Fruit fly (Drosophila melanogaster) whole organism, embryonic: Measurements from ENCODE around the gene CG8051.

Experiments
- CG10543 ChIP-seq: fragments of 200-800 bp; sonication (Bioruptor generic); optimal IDR thresholded peaks from 3 replicates; lab custom pipeline; 2017; ENCODE audit warnings: missing biosample characterization, mild to moderate bottlenecking, missing genetic modification characterization, moderate library complexity
- CG12391 ChIP-seq: fragments of 200-800 bp; sonication (Bioruptor generic); optimal IDR thresholded peaks from 3 replicates; lab custom pipeline; 2018; ENCODE audit warnings: missing biosample characterization, mild to moderate bottlenecking, missing genetic modification characterization, moderate library complexity
- CG12744 ChIP-seq: fragments of 200-800 bp; sonication (Bioruptor generic); optimal IDR thresholded peaks from 2 replicates; lab custom pipeline; 2016; ENCODE audit warnings: missing biosample characterization, missing genetic modification characterization
- CG13894 ChIP-seq: fragments of 200-800 bp; sonication (Bioruptor generic); optimal IDR thresholded peaks from 3 replicates; lab custom pipeline; 2018; ENCODE audit warnings: missing biosample characterization, mild to moderate bottlenecking, missing genetic modification characterization, moderate library complexity
- CG14710 ChIP-seq: fragments of 200-800 bp; sonication (Bioruptor generic); optimal IDR thresholded peaks from 3 replicates; lab custom pipeline; 2019; ENCODE audit warnings: missing biosample characterization, mild to moderate bottlenecking, missing genetic modification characterization, moderate library complexity
- CG15073 ChIP-seq: fragments of 200-800 bp; sonication (Bioruptor generic); optimal IDR thresholded peaks from 2 replicates; lab custom pipeline; 2016; ENCODE audit warnings: missing biosample characterization, missing genetic modification characterization
- CG17385 ChIP-seq: fragments of 200-800 bp; sonication (Bioruptor generic); optimal IDR thresholded peaks from 3 replicates; lab custom pipeline; 2018; ENCODE audit warnings: missing biosample characterization, mild to moderate bottlenecking, missing genetic modification characterization
- CG17829 ChIP-seq: fragments of 200-800 bp; optimal IDR thresholded peaks from 2 replicates; lab custom pipeline; 2019; ENCODE audit warnings: missing biosample characterization, mild to moderate bottlenecking, missing genetic modification characterization, moderate library complexity
- CG18619 ChIP-seq: fragments of 200-800 bp; sonication (Bioruptor generic); optimal IDR thresholded peaks from 3 replicates; lab custom pipeline; 2017; ENCODE audit warnings: missing biosample characterization, mild to moderate bottlenecking, missing genetic modification characterization
- CG18764 ChIP-seq: fragments of 200-800 bp; sonication (Bioruptor generic); optimal IDR thresholded peaks from 3 replicates; lab custom pipeline; 2016; ENCODE audit warnings: missing biosample characterization, missing genetic modification characterization
- CG2116 ChIP-seq: fragments of 200-800 bp; sonication (Bioruptor generic); optimal IDR thresholded peaks from 3 replicates; lab custom pipeline; 2018; ENCODE audit warnings: missing biosample characterization, mild to moderate bottlenecking, missing genetic modification characterization
- CG30020 ChIP-seq: fragments of 200-800 bp; optimal IDR thresholded peaks from 2 replicates; lab custom pipeline; 2019; ENCODE audit warnings: missing biosample characterization, mild to moderate bottlenecking, missing genetic modification characterization, moderate library complexity
- CG32532 ChIP-seq: fragments of 200-800 bp; sonication (Bioruptor generic); IDR thresholded peaks from 2 replicates; pipeline ENCODE4 v1.3.6; 2022; ENCODE audit warnings: missing biosample characterization, missing genetic modification characterization
- CG7963 ChIP-seq: fragments of 200-800 bp; sonication (Bioruptor generic); IDR thresholded peaks from 3 replicates; pipeline ENCODE4 v1.3.6; 2022; ENCODE audit warnings: missing biosample characterization, missing genetic modification characterization; ENCODE audit not compliant: partially characterized antibody
- CG8281 ChIP-seq: fragments of 200-800 bp; sonication (Bioruptor generic); optimal IDR thresholded peaks from 2 replicates; lab custom pipeline; 2018; ENCODE audit warnings: missing biosample characterization, mild to moderate bottlenecking, missing genetic modification characterization, moderate library complexity
- Dad ChIP-seq: fragments of 200-800 bp; sonication (Bioruptor generic); optimal IDR thresholded peaks from 3 replicates; lab custom pipeline; 2016; ENCODE audit warnings: missing biosample characterization, missing genetic modification characterization
- H2.0 ChIP-seq: fragments of 200-800 bp; sonication (Bioruptor generic); IDR thresholded peaks from 2 replicates; pipeline ENCODE4 v1.3.6; 2022; ENCODE audit warnings: missing biosample characterization, missing genetic modification characterization
- HLH4C ChIP-seq: fragments of 200-800 bp; sonication (Bioruptor generic); IDR thresholded peaks from 3 replicates; pipeline ENCODE4 v1.3.6; 2022; ENCODE audit warnings: missing biosample characterization, missing genetic modification characterization; ENCODE audit not compliant: partially characterized antibody
- HLH54F ChIP-seq: fragments of 200-800 bp; sonication (Bioruptor generic); optimal IDR thresholded peaks from 3 replicates; lab custom pipeline; 2016; ENCODE audit warnings: missing biosample characterization, missing genetic modification characterization
- Hand ChIP-seq: fragments of 200-800 bp; sonication (Bioruptor generic); optimal IDR thresholded peaks from 2 replicates; lab custom pipeline; 2017; ENCODE audit warnings: mild to moderate bottlenecking, missing biosample characterization, missing genetic modification reagents, missing genetic modification characterization
- HmgZ ChIP-seq: fragments of 200-800 bp; sonication (Bioruptor generic); optimal IDR thresholded peaks from 2 replicates; lab custom pipeline; 2018; ENCODE audit warnings: missing biosample characterization, mild to moderate bottlenecking, missing genetic modification characterization
- Hr39 ChIP-seq: fragments of >200 bp; optimal IDR thresholded peaks from 2 replicates; lab custom pipeline; 2017
- Jarid2 ChIP-seq: fragments of 200-800 bp; sonication (Bioruptor generic); optimal IDR thresholded peaks from 3 replicates; lab custom pipeline; 2017; ENCODE audit warnings: mild to moderate bottlenecking, missing biosample characterization, missing genetic modification reagents, missing genetic modification characterization
- NK7.1 ChIP-seq: fragments of 200-800 bp; sonication (Bioruptor generic); optimal IDR thresholded peaks from 3 replicates; lab custom pipeline; 2016; ENCODE audit warnings: missing biosample characterization, missing genetic modification characterization
- Nf-YC ChIP-seq: fragments of 200-800 bp; optimal IDR thresholded peaks from 3 replicates; lab custom pipeline; 2019; ENCODE audit warnings: missing biosample characterization, mild to moderate bottlenecking, missing genetic modification characterization, moderate library complexity
- Oaz ChIP-seq: fragments of 200-800 bp; sonication (Bioruptor generic); IDR thresholded peaks from 2 replicates; pipeline ENCODE4 v1.3.6; 2022; ENCODE audit warnings: missing biosample characterization, missing genetic modification characterization
- Sin3A ChIP-seq: fragments of >200 bp; optimal IDR thresholded peaks from 2 replicates; lab custom pipeline; 2018
- Tbp ChIP-seq: fragments of >200 bp; optimal IDR thresholded peaks from 2 replicates; lab custom pipeline; 2018; ENCODE audit warnings: missing biosample characterization, missing genetic modification characterization
- Vsx1 ChIP-seq: fragments of 200-800 bp; sonication (Bioruptor generic); optimal IDR thresholded peaks from 2 replicates; lab custom pipeline; 2017; ENCODE audit warnings: missing biosample characterization, mild to moderate bottlenecking, missing genetic modification characterization, missing genetic modification reagents
- al ChIP-seq: fragments of 200-800 bp; sonication (Bioruptor generic); IDR thresholded peaks from 2 replicates; pipeline ENCODE4 v1.3.6; 2022; ENCODE audit warnings: missing biosample characterization, missing genetic modification characterization
- chif ChIP-seq, 2 experiments: fragments of 200-800 bp; sonication (Bioruptor generic); optimal IDR thresholded peaks; 3 replicates each; lab custom pipeline; 2016; ENCODE audit warnings: missing biosample characterization in 2 of 2, missing genetic modification characterization in 2 of 2
- chinmo ChIP-seq: fragments of 200-800 bp; sonication (Bioruptor generic); IDR thresholded peaks from 4 replicates; pipeline ENCODE4 v1.3.6; 2022; ENCODE audit warnings: missing biosample characterization, missing genetic modification characterization; ENCODE audit not compliant: partially characterized antibody
- croc ChIP-seq: fragments of 200-800 bp; sonication (Bioruptor generic); conservative IDR thresholded peaks from 3 replicates; pipeline ENCODE4 v1.3.6; 2022; ENCODE audit warnings: missing biosample characterization, missing genetic modification characterization
- dimm ChIP-seq: fragments of 200-800 bp; sonication (Bioruptor generic); IDR thresholded peaks from 2 replicates; pipeline ENCODE4 v1.3.6; 2022; ENCODE audit warnings: missing biosample characterization, missing genetic modification characterization
- dmrt11E ChIP-seq: fragments of 200-800 bp; sonication (Bioruptor generic); optimal IDR thresholded peaks from 3 replicates; lab custom pipeline; 2018; ENCODE audit warnings: missing biosample characterization, mild to moderate bottlenecking, missing genetic modification characterization, moderate library complexity
- eyg ChIP-seq: fragments of 200-800 bp; sonication (Bioruptor generic); optimal IDR thresholded peaks from 3 replicates; lab custom pipeline; 2016; ENCODE audit warnings: missing biosample characterization, missing genetic modification characterization
- gfzf ChIP-seq: fragments of 200-800 bp; sonication (Bioruptor generic); optimal IDR thresholded peaks from 2 replicates; lab custom pipeline; 2016; ENCODE audit warnings: missing biosample characterization, mild to moderate bottlenecking, missing genetic modification characterization, moderate library complexity
- grn ChIP-seq: fragments of 200-800 bp; sonication (Bioruptor generic); optimal IDR thresholded peaks from 3 replicates; lab custom pipeline; 2017; ENCODE audit warnings: missing biosample characterization, missing genetic modification characterization
- hb ChIP-seq: fragments of 200-800 bp; sonication (Bioruptor generic); IDR thresholded peaks from 3 replicates; pipeline ENCODE4 v1.3.6; 2022; ENCODE audit warnings: missing biosample characterization, missing genetic modification characterization; ENCODE audit not compliant: partially characterized antibody
- lola ChIP-seq, 3 experiments: fragments of >200 bp in 2 of 3; fragments of 200-800 bp in 1 of 3; sonication (Bioruptor generic) in 1 of 3; optimal IDR thresholded peaks; 2 replicates each; lab custom pipeline; 2017 to 2019; ENCODE audit warnings: missing biosample characterization in 3 of 3, missing genetic modification characterization in 3 of 3, mild to moderate bottlenecking in 1 of 3, moderate library complexity in 1 of 3
- run ChIP-seq: fragments of 200-800 bp; sonication (Bioruptor generic); optimal IDR thresholded peaks from 3 replicates; lab custom pipeline; 2018; ENCODE audit warnings: missing biosample characterization, mild to moderate bottlenecking, missing genetic modification characterization
- sens ChIP-seq: fragments of 200-800 bp; sonication (Bioruptor generic); peaks from one replicate; lab custom pipeline; 2016; ENCODE audit warnings: missing biosample characterization, missing genetic modification characterization
- sim ChIP-seq: fragments of 200-800 bp; sonication (Bioruptor generic); IDR thresholded peaks from 2 replicates; pipeline ENCODE4 v1.3.6; 2022; ENCODE audit warnings: missing biosample characterization, missing genetic modification characterization
- slbo ChIP-seq: fragments of 200-800 bp; sonication (Bioruptor generic); IDR thresholded peaks from 2 replicates; pipeline ENCODE4 v1.3.6; 2022; ENCODE audit warnings: missing biosample characterization, missing genetic modification characterization
- tll ChIP-seq, 2 experiments: fragments of 200-800 bp in 1 of 2; fragments of >200 bp in 1 of 2; sonication (Bioruptor generic) in 1 of 2; optimal IDR thresholded peaks; 2 replicates each; lab custom pipeline; 2017 to 2019; ENCODE audit warnings: missing biosample characterization in 2 of 2, missing genetic modification characterization in 2 of 2, mild to moderate bottlenecking in 1 of 2, moderate library complexity in 1 of 2
- tna ChIP-seq: fragments of 200-800 bp; sonication (Bioruptor generic); IDR thresholded peaks from 2 replicates; pipeline ENCODE4 v1.3.6; 2022; ENCODE audit warnings: missing biosample characterization, missing genetic modification characterization; ENCODE audit not compliant: partially characterized antibody
- trh ChIP-seq: fragments of 200-800 bp; sonication (Bioruptor generic); optimal IDR thresholded peaks from 2 replicates; lab custom pipeline; 2016; ENCODE audit warnings: missing biosample characterization, missing genetic modification characterization
- twi ChIP-seq: fragments of 200-800 bp; optimal IDR thresholded peaks from 2 replicates; lab custom pipeline; 2019; ENCODE audit warnings: missing biosample characterization, mild to moderate bottlenecking, missing genetic modification characterization, moderate library complexity
- vfl ChIP-seq: fragments of 200-800 bp; sonication (Bioruptor generic); optimal IDR thresholded peaks from 2 replicates; lab custom pipeline; 2016; ENCODE audit warnings: missing biosample characterization, missing genetic modification characterization
- wek ChIP-seq: fragments of 200-800 bp; sonication (Bioruptor generic); optimal IDR thresholded peaks from 3 replicates; lab custom pipeline; 2018; ENCODE audit warnings: missing biosample characterization, mild to moderate bottlenecking, missing genetic modification characterization, moderate library complexity
- zfh1 ChIP-seq: fragments of 200-800 bp; sonication (Bioruptor generic); IDR thresholded peaks from 3 replicates; pipeline ENCODE4 v1.3.6; 2022; ENCODE audit warnings: missing biosample characterization, missing genetic modification characterization

The CG8051 gene

DNA sequence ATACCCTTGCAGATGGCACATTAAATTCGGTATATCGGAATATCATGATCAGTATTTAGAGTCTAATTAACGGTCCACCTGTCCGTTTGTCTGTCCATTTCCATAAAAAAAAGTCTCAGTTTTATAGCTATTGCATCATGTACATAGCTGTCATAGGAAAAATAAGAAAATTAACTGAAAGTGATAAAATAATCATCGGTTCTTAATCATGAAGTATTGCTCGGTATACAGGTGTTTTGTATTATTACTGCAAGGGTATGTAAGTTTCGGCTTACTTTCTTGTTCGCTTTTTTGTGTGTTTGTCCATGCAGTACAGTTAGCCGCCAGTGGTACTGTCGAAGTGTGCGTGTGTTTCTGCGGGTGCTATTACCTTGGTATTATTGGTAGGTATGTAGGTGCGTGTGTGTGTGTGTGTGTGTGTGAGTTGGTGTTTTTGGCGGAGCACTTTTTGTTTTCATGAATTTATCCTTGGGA is 46.9 kb upstream of the CG8051 start (continued):
- TF ChIP-seq CG15073 (GFP tag; lab: Kevin White, UChicago) (no peak), trh (GFP tag; lab: Kevin White, UChicago) (no peak), gfzf (GFP tag; lab: Kevin White, UChicago) (no peak), chinmo (no peak), hb (GFP tag; lab: Robert Waterston, UW) (no peak), CG30020 (tag; lab: Kevin White, UChicago) (no peak), CG17829 (tag; lab: Kevin White, UChicago) (peak; percentile 63), zfh1 (GFP tag; lab: Robert Waterston, UW) (0 out of 3 replicates have a peak, but pooled peaks have one; percentile 13), wek (GFP tag; lab: Kevin White, UChicago) (no peak), CG2116 (GFP tag; lab: Kevin White, UChicago) (no peak), sim (no peak), tna (GFP tag; lab: Robert Waterston, UW) (no peak), CG17385 (GFP tag; lab: Kevin White, UChicago) (peak; percentile 61), CG32532 (GFP tag; lab: Robert Waterston, UW) (peak; percentile 37; the same call in 1 of the 2 replicates), Hr39 (lab: Kevin White, UChicago) (no peak), dimm (no peak), CG7963 (no peak), run (tag; lab: Kevin White, UChicago) (no peak), Hand (no peak), NK7.1 (GFP tag; lab: Kevin White, UChicago) (no peak), eyg (GFP tag; lab: Kevin White, UChicago) (no peak), lola (GFP tag; optimal IDR thresholded peaks at IDR 0.05; lab: Kevin White, UChicago) (peak in 1 of 3 experiments; percentile 68), CG12391 (tag; lab: Kevin White, UChicago) (peak; percentile 47), CG18764 (GFP tag; lab: Kevin White, UChicago) (no peak), croc (GFP tag; lab: Robert Waterston, UW) (peak; percentile 43; the same call in 2 of the 3 replicates), Tbp (GFP tag; lab: Kevin White, UChicago) (no peak), slbo (GFP tag; lab: Robert Waterston, UW) (peak; percentile 38), H2.0 (GFP tag; lab: Robert Waterston, UW) (0 out of 2 replicates have a peak, but pooled peaks have one; percentile 21), tll (GFP tag; optimal IDR thresholded peaks at IDR 0.05; lab: Kevin White, UChicago) (no peak), sens (GFP tag; lab: Kevin White, UChicago) (peak; percentile 86), HLH4C (GFP tag; lab: Robert Waterston, UW) (no peak), dmrt11E (peak; percentile 50), Sin3A (no peak), twi (peak; percentile 1), CG18619 (peak; percentile 4), al (no peak), Vsx1 (GFP tag; lab: Kevin White, UChicago) (no peak), chif (GFP tag; optimal IDR thresholded peaks at IDR 0.05; lab: Kevin White, UChicago) (peak; percentile 15 to 54), Oaz (GFP tag; lab: Robert Waterston, UW) (no peak), HLH54F (peak; percentile 39), vfl (GFP tag; lab: Kevin White, UChicago) (no peak), HmgZ (tag; lab: Kevin White, UChicago) (no peak), Dad (GFP tag; lab: Kevin White, UChicago) (no peak), CG12744 (GFP tag; lab: Kevin White, UChicago) (peak; percentile 6), Nf-YC (tag; lab: Kevin White, UChicago) (no peak), Jarid2 (GFP tag; lab: Kevin White, UChicago) (no peak), CG8281 (tag; lab: Kevin White, UChicago) (no peak), CG13894 (tag; lab: Kevin White, UChicago) (no peak), CG10543 (GFP tag; lab: Kevin White, UChicago) (no peak), CG14710 (tag; lab: Kevin White, UChicago) (peak; percentile 54), grn (GFP tag; lab: Kevin White, UChicago) (no peak)
